Fruit fly (Drosophila melanogaster) whole organism, embryonic: ENCODE measurements around the gene CG42525.

Source experiments
- CG1024 ChIP-seq: fragments of 200-800 bp; sonication (Bioruptor generic); IDR thresholded peaks from 2 replicates; pipeline ENCODE4 v1.3.6; 2022; ENCODE audit warnings: missing biosample characterization, missing genetic modification characterization
- CG10267 ChIP-seq: fragments of 200-800 bp; sonication (Bioruptor generic); optimal IDR thresholded peaks from 2 replicates; lab custom pipeline; 2018; ENCODE audit warnings: missing biosample characterization, mild to moderate bottlenecking, missing genetic modification characterization, moderate library complexity
- CG11093 ChIP-seq: fragments of 200-800 bp; sonication (Bioruptor generic); IDR thresholded peaks from 3 replicates; pipeline ENCODE4 v1.3.6; 2022; ENCODE audit warnings: missing biosample characterization, missing genetic modification characterization
- CG11504 ChIP-seq: fragments of 200-800 bp; sonication (Bioruptor generic); optimal IDR thresholded peaks from 3 replicates; lab custom pipeline; 2019; ENCODE audit warnings: missing biosample characterization, mild to moderate bottlenecking, missing genetic modification characterization, moderate library complexity
- CG11560 ChIP-seq: fragments of 200-800 bp; sonication (Bioruptor generic); IDR thresholded peaks from 3 replicates; pipeline ENCODE4 v1.3.6; 2022; ENCODE audit warnings: missing biosample characterization, missing genetic modification characterization
- CG13123 ChIP-seq: fragments of 200-800 bp; sonication (Bioruptor generic); optimal IDR thresholded peaks from 2 replicates; lab custom pipeline; 2016; ENCODE audit warnings: missing biosample characterization, missing genetic modification characterization
- CG13894 ChIP-seq: fragments of 200-800 bp; sonication (Bioruptor generic); optimal IDR thresholded peaks from 3 replicates; lab custom pipeline; 2018; ENCODE audit warnings: missing biosample characterization, mild to moderate bottlenecking, missing genetic modification characterization, moderate library complexity
- CG15073 ChIP-seq: fragments of 200-800 bp; sonication (Bioruptor generic); optimal IDR thresholded peaks from 2 replicates; lab custom pipeline; 2016; ENCODE audit warnings: missing biosample characterization, missing genetic modification characterization
- CG1647 ChIP-seq: fragments of 200-800 bp; sonication (Bioruptor generic); optimal IDR thresholded peaks from 3 replicates; lab custom pipeline; 2016; ENCODE audit warnings: missing biosample characterization, missing genetic modification characterization
- CG16863 ChIP-seq: fragments of 200-800 bp; sonication (Bioruptor generic); optimal IDR thresholded peaks from 3 replicates; lab custom pipeline; 2016; ENCODE audit warnings: missing biosample characterization, missing genetic modification characterization
- CG18262 ChIP-seq: fragments of 200-800 bp; optimal IDR thresholded peaks from 3 replicates; lab custom pipeline; 2019; ENCODE audit warnings: missing biosample characterization, mild to moderate bottlenecking, missing genetic modification characterization, moderate library complexity
- CG18599 ChIP-seq: fragments of 200-800 bp; sonication (Bioruptor generic); optimal IDR thresholded peaks from 3 replicates; lab custom pipeline; 2017; ENCODE audit warnings: missing biosample characterization, missing genetic modification characterization, mild to moderate bottlenecking, moderate library complexity, missing genetic modification reagents
- CG2120 ChIP-seq: fragments of 200-800 bp; sonication (Bioruptor generic); optimal IDR thresholded peaks from 3 replicates; lab custom pipeline; 2016; ENCODE audit warnings: missing biosample characterization, missing genetic modification characterization
- CG31224 ChIP-seq: fragments of 200-800 bp; sonication (Bioruptor generic); IDR thresholded peaks from 2 replicates; pipeline ENCODE4 v1.3.6; 2022; ENCODE audit warnings: missing biosample characterization, missing genetic modification characterization
- CG32772 ChIP-seq: fragments of 200-800 bp; sonication (Bioruptor generic); IDR thresholded peaks from 2 replicates; pipeline ENCODE4 v1.3.6; 2022; ENCODE audit warnings: missing biosample characterization, missing genetic modification characterization
- CG3838 ChIP-seq: fragments of 200-800 bp; sonication (Bioruptor generic); optimal IDR thresholded peaks from 3 replicates; lab custom pipeline; 2016; ENCODE audit warnings: missing biosample characterization, missing genetic modification characterization
- CG43689 ChIP-seq: fragments of 200-800 bp; sonication (Bioruptor generic); IDR thresholded peaks from 2 replicates; pipeline ENCODE4 v1.3.6; 2022; ENCODE audit warnings: missing biosample characterization, missing genetic modification characterization
- CG7745 ChIP-seq: fragments of 200-800 bp; sonication (Bioruptor generic); optimal IDR thresholded peaks from 2 replicates; lab custom pipeline; 2018; ENCODE audit warnings: missing biosample characterization, mild to moderate bottlenecking, missing genetic modification characterization, moderate library complexity
- CG9437 ChIP-seq: fragments of 200-800 bp; sonication (Bioruptor generic); optimal IDR thresholded peaks from 2 replicates; lab custom pipeline; 2018; ENCODE audit warnings: missing biosample characterization, mild to moderate bottlenecking, missing genetic modification characterization
- CG9727 ChIP-seq: fragments of 200-800 bp; sonication (Bioruptor generic); optimal IDR thresholded peaks from 3 replicates; lab custom pipeline; 2017; ENCODE audit warnings: missing biosample characterization, mild to moderate bottlenecking, missing genetic modification characterization
- Deaf1 ChIP-seq: fragments of 200-800 bp; optimal IDR thresholded peaks from 3 replicates; lab custom pipeline; 2019; ENCODE audit warnings: missing biosample characterization, mild to moderate bottlenecking, missing genetic modification characterization, moderate library complexity
- Dfd ChIP-seq, 2 experiments: fragments of >200 bp; optimal IDR thresholded peaks; 2 replicates each; lab custom pipeline; 2017; ENCODE audit warnings: missing biosample characterization in 2 of 2, missing genetic modification characterization in 2 of 2
- Fer1 ChIP-seq: fragments of 200-800 bp; sonication (Bioruptor generic); optimal IDR thresholded peaks from 2 replicates; lab custom pipeline; 2017; ENCODE audit warnings: missing biosample characterization, mild to moderate bottlenecking, missing genetic modification characterization
- Fer2 ChIP-seq: fragments of 200-800 bp; sonication (Bioruptor generic); optimal IDR thresholded peaks from 2 replicates; lab custom pipeline; 2018; ENCODE audit warnings: missing biosample characterization, mild to moderate bottlenecking, missing genetic modification characterization, moderate library complexity
- GATAe ChIP-seq: fragments of 200-800 bp; sonication (Bioruptor generic); conservative IDR thresholded peaks from 2 replicates; pipeline ENCODE4 v1.3.6; 2022; ENCODE audit warnings: missing biosample characterization, missing genetic modification characterization
- HHEX ChIP-seq: fragments of 200-800 bp; sonication (Bioruptor generic); optimal IDR thresholded peaks from 3 replicates; lab custom pipeline; 2017; ENCODE audit warnings: missing biosample characterization, mild to moderate bottlenecking, missing genetic modification characterization, missing genetic modification reagents
- Hr3 ChIP-seq: fragments of 200-800 bp; sonication (Bioruptor generic); optimal IDR thresholded peaks from 3 replicates; lab custom pipeline; 2016; ENCODE audit warnings: missing biosample characterization, missing genetic modification characterization
- MTF-1 ChIP-seq: fragments of 200-800 bp; sonication (Bioruptor generic); optimal IDR thresholded peaks from 2 replicates; lab custom pipeline; 2018; ENCODE audit warnings: missing biosample characterization, mild to moderate bottlenecking, missing genetic modification characterization, borderline replicate concordance
- Meics ChIP-seq: fragments of 200-800 bp; sonication (Bioruptor generic); optimal IDR thresholded peaks from 2 replicates; lab custom pipeline; 2017; ENCODE audit warnings: missing biosample characterization, mild to moderate bottlenecking, missing genetic modification characterization
- NC2β ChIP-seq: fragments of 200-800 bp; sonication (Bioruptor generic); optimal IDR thresholded peaks from 2 replicates; lab custom pipeline; 2016; ENCODE audit warnings: missing biosample characterization, missing genetic modification characterization
- Sry-β ChIP-seq: fragments of 200-800 bp; sonication (Bioruptor generic); optimal IDR thresholded peaks from 2 replicates; lab custom pipeline; 2018; ENCODE audit warnings: missing biosample characterization, mild to moderate bottlenecking, missing genetic modification characterization, moderate library complexity
- amos ChIP-seq: fragments of 200-800 bp; sonication (Bioruptor generic); IDR thresholded peaks from 2 replicates; pipeline ENCODE4 v1.3.6; 2022; ENCODE audit warnings: missing biosample characterization, missing genetic modification characterization; ENCODE audit not compliant: partially characterized antibody
- bsh ChIP-seq, 2 experiments: fragments of 200-800 bp; sonication (Bioruptor generic); optimal IDR thresholded peaks; 2 replicates each; lab custom pipeline; 2017 to 2018; ENCODE audit warnings: mild to moderate bottlenecking in 2 of 2, missing biosample characterization in 2 of 2, missing genetic modification characterization in 2 of 2, moderate library complexity in 1 of 2
- chm ChIP-seq: fragments of 200-800 bp; sonication (Bioruptor generic); IDR thresholded peaks from 2 replicates; pipeline ENCODE4 v1.3.6; 2022; ENCODE audit warnings: missing biosample characterization, missing genetic modification characterization
- exex ChIP-seq: fragments of 200-800 bp; sonication (Bioruptor generic); optimal IDR thresholded peaks from 4 replicates; lab custom pipeline; 2018; ENCODE audit warnings: missing biosample characterization, mild to moderate bottlenecking, missing genetic modification characterization, moderate library complexity
- gsb ChIP-seq: fragments of 200-800 bp; sonication (Bioruptor generic); IDR thresholded peaks from 2 replicates; pipeline ENCODE4 v1.3.6; 2022; ENCODE audit warnings: missing biosample characterization, missing genetic modification characterization
- h ChIP-seq: fragments of >200 bp; optimal IDR thresholded peaks from 2 replicates; lab custom pipeline; 2017
- her ChIP-seq: fragments of 200-800 bp; sonication (Bioruptor generic); optimal IDR thresholded peaks from 2 replicates; lab custom pipeline; 2016; ENCODE audit warnings: missing biosample characterization, missing genetic modification characterization
- hkb ChIP-seq, 2 experiments: fragments of 200-800 bp in 1 of 2; fragments of >200 bp in 1 of 2; sonication (Bioruptor generic) in 1 of 2; IDR thresholded peaks in 1 of 2; optimal IDR thresholded peaks in 1 of 2; 2 replicates each; pipeline versions ENCODE4 v1.3.6 to Lab custom; 2017 to 2022; ENCODE audit warnings: missing biosample characterization in 1 of 2, missing genetic modification characterization in 1 of 2
- inv ChIP-seq: fragments of 200-800 bp; sonication (Bioruptor generic); IDR thresholded peaks from 2 replicates; pipeline ENCODE4 v1.3.6; 2022; ENCODE audit warnings: missing biosample characterization, missing genetic modification characterization; ENCODE audit not compliant: partially characterized antibody
- mam ChIP-seq: fragments of 200-800 bp; sonication (Bioruptor generic); optimal IDR thresholded peaks from 3 replicates; lab custom pipeline; 2016; ENCODE audit warnings: missing biosample characterization, missing genetic modification characterization
- nerfin-2 ChIP-seq: fragments of 200-800 bp; sonication (Bioruptor generic); IDR thresholded peaks from 2 replicates; pipeline ENCODE4 v1.3.6; 2022; ENCODE audit warnings: missing biosample characterization, missing genetic modification characterization; ENCODE audit not compliant: partially characterized antibody
- oc ChIP-seq: fragments of 200-800 bp; sonication (Bioruptor generic); optimal IDR thresholded peaks from 2 replicates; lab custom pipeline; 2018; ENCODE audit warnings: missing biosample characterization, mild to moderate bottlenecking, missing genetic modification characterization, moderate library complexity
- p53 ChIP-seq: fragments of 200-800 bp; sonication (Bioruptor generic); optimal IDR thresholded peaks from 2 replicates; lab custom pipeline; 2016; ENCODE audit warnings: missing biosample characterization, missing genetic modification characterization
- ro ChIP-seq: fragments of 200-800 bp; sonication (Bioruptor generic); IDR thresholded peaks from 2 replicates; pipeline ENCODE4 v1.3.6; 2022; ENCODE audit warnings: missing biosample characterization, missing genetic modification characterization
- scrt ChIP-seq: fragments of 200-800 bp; sonication (Bioruptor generic); optimal IDR thresholded peaks from 2 replicates; lab custom pipeline; 2018; ENCODE audit warnings: missing biosample characterization, mild to moderate bottlenecking, missing genetic modification characterization, moderate library complexity
- seq ChIP-seq: fragments of 200-800 bp; sonication (Bioruptor generic); IDR thresholded peaks from 2 replicates; pipeline ENCODE4 v1.3.6; 2022; ENCODE audit warnings: missing biosample characterization, missing genetic modification characterization
- stc ChIP-seq: fragments of 200-800 bp; sonication (Bioruptor generic); IDR thresholded peaks from 2 replicates; pipeline ENCODE4 v1.3.6; 2022; ENCODE audit warnings: missing biosample characterization, missing genetic modification characterization
- wdn ChIP-seq: fragments of 200-800 bp; sonication (Bioruptor generic); IDR thresholded peaks from 2 replicates; pipeline ENCODE4 v1.3.6; 2022; ENCODE audit warnings: missing biosample characterization, missing genetic modification characterization
- zf30C ChIP-seq: fragments of 200-800 bp; sonication (Bioruptor generic); optimal IDR thresholded peaks from 3 replicates; lab custom pipeline; 2018; ENCODE audit warnings: missing biosample characterization, mild to moderate bottlenecking, missing genetic modification characterization

The CG42525 gene

DNA sequence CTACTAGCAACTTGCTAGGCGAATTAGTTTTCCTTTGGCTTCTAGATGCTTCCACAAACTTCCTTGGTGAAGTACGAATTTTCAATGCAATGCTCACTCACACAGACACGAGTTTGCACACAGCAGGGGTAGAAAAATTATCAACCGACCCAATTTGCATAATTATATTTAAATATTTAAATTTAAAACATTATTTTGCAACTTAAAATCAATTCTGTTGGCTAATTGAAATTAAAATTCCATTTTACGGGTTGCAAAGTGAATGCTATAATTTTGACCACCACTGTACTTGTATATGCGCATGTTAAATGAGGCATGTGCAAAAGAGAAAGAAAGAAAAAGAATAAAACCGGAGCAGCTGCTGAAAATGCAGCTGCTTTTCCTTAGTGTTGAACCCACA lies 4.5 kb upstream of the CG42525 start (continued):
- peak; percentile 81 for TF ChIP-seq CG13123 (GFP tag; lab: Kevin White, UChicago)
- peak; percentile 74 for TF ChIP-seq Deaf1 (tag; lab: Kevin White, UChicago)
- peak; percentile 72 for TF ChIP-seq CG1647 (GFP tag; lab: Kevin White, UChicago)
- peak; percentile 66 for TF ChIP-seq CG16863 (GFP tag; lab: Kevin White, UChicago)
- TF ChIP-seq bsh (GFP tag; optimal IDR thresholded peaks at IDR 0.05; lab: Kevin White, UChicago) = peak; percentile 96 to 97
- TF ChIP-seq stc (GFP tag; lab: Robert Waterston, UW) = peak; percentile 93
- TF ChIP-seq CG15073 (GFP tag; lab: Kevin White, UChicago) = peak; percentile 76
- TF ChIP-seq seq (GFP tag; lab: Robert Waterston, UW) = peak; percentile 95
- TF ChIP-seq CG9727 (GFP tag; lab: Kevin White, UChicago) = peak; percentile 94
- peak; percentile 73 for TF ChIP-seq wdn (GFP tag; lab: Robert Waterston, UW)
- no peak for TF ChIP-seq hkb (optimal IDR thresholded peaks at IDR 0.05; lab: Kevin White, UChicago)
- peak; percentile 97 for TF ChIP-seq hkb (GFP tag; IDR thresholded peaks at IDR 0.05; lab: Robert Waterston, UW)
- peak; percentile 89 for TF ChIP-seq CG10267 (tag; lab: Kevin White, UChicago)
- no peak for TF ChIP-seq inv (GFP tag; lab: Robert Waterston, UW)
- TF ChIP-seq CG1024 = peak; percentile 91
- no peak for TF ChIP-seq her (GFP tag; lab: Kevin White, UChicago)
- TF ChIP-seq CG18599 (GFP tag; lab: Kevin White, UChicago) = peak; percentile 96
- peak; percentile 43 for TF ChIP-seq NC2β (GFP tag; lab: Kevin White, UChicago)
- peak; percentile 87 for TF ChIP-seq scrt
- TF ChIP-seq CG11093 (GFP tag; lab: Robert Waterston, UW) = peak; percentile 88
- TF ChIP-seq CG2120 (GFP tag; lab: Kevin White, UChicago) = peak; percentile 84
- peak; percentile 56 for TF ChIP-seq CG7745 (tag; lab: Kevin White, UChicago)
- TF ChIP-seq ro = peak; percentile 85
- TF ChIP-seq CG31224 (GFP tag; lab: Robert Waterston, UW) = peak; percentile 86
- TF ChIP-seq Sry-β (GFP tag; lab: Kevin White, UChicago) = peak; percentile 58
- no peak for TF ChIP-seq zf30C
- peak; percentile 56 for TF ChIP-seq CG3838 (GFP tag; lab: Kevin White, UChicago)
- peak; percentile 68; the same call in 2 of the 3 replicates for TF ChIP-seq CG11560 (tag; lab: Robert Waterston, UW)
- peak; percentile 95 for TF ChIP-seq CG11504 (tag; lab: Kevin White, UChicago)
- peak; percentile 89 for TF ChIP-seq CG13894 (tag; lab: Kevin White, UChicago)
- peak; percentile 93 for TF ChIP-seq CG32772 (GFP tag; lab: Robert Waterston, UW)
- TF ChIP-seq mam (GFP tag; lab: Kevin White, UChicago) = peak; percentile 57
- TF ChIP-seq nerfin-2 (GFP tag; lab: Robert Waterston, UW) = no peak
- TF ChIP-seq exex (tag; lab: Kevin White, UChicago) = peak; percentile 58
- TF ChIP-seq HHEX = peak; percentile 94
- TF ChIP-seq CG9437 = peak; percentile 84
- peak; percentile 94 for TF ChIP-seq Fer1 (GFP tag; lab: Kevin White, UChicago)
- TF ChIP-seq Dfd (GFP tag; optimal IDR thresholded peaks at IDR 0.05; lab: Kevin White, UChicago) = no peak
- TF ChIP-seq MTF-1 (GFP tag; lab: Kevin White, UChicago) = peak; percentile 89
- peak; percentile 77 for TF ChIP-seq CG43689 (GFP tag; lab: Robert Waterston, UW)
- peak; percentile 95 for TF ChIP-seq chm
- peak; percentile 94 for TF ChIP-seq Meics (GFP tag; lab: Kevin White, UChicago)
- peak; percentile 95 for TF ChIP-seq oc
- no peak for TF ChIP-seq h (lab: Kevin White, UChicago)
- no peak for TF ChIP-seq amos (GFP tag; lab: Robert Waterston, UW)
- peak; percentile 77 for TF ChIP-seq Fer2 (tag; lab: Kevin White, UChicago)
- peak; percentile 95 for TF ChIP-seq CG18262
- peak; percentile 93 for TF ChIP-seq gsb (GFP tag; lab: Robert Waterston, UW)
- no peak for TF ChIP-seq p53 (GFP tag; lab: Kevin White, UChicago)
- peak; percentile 89 for TF ChIP-seq Hr3 (GFP tag; lab: Kevin White, UChicago)
- peak; percentile 43; the same call in 1 of the 2 replicates for TF ChIP-seq GATAe (GFP tag; lab: Robert Waterston, UW)
